Worm (Caenorhabditis elegans) whole organism, L3 larva: Measurements from ENCODE around the gene K01C8.2.

ENCODE experiments used
- ama-1 ChIP-seq: fragments of 150-350 bp; optimal IDR thresholded peaks from 2 replicates; lab custom pipeline; 2018
- daf-12 ChIP-seq: fragments of 150-350 bp; optimal IDR thresholded peaks from 2 replicates; lab custom pipeline; 2014; ENCODE audit warnings: missing biosample characterization, missing genetic modification reagents, missing genetic modification characterization
- egl-27 ChIP-seq: sonication (generic microtip); optimal IDR thresholded peaks from 4 replicates; lab custom pipeline; 2017; ENCODE audit warnings: missing biosample characterization, missing genetic modification reagents, missing genetic modification characterization
- elt-2 ChIP-seq: sonication (generic microtip); optimal IDR thresholded peaks from 2 replicates; lab custom pipeline; 2016; ENCODE audit warnings: missing genetic modification reagents, mild to moderate bottlenecking, missing genetic modification characterization, missing compliant biosample characterization
- fos-1 ChIP-seq: fragments of 150-350 bp; optimal IDR thresholded peaks from 2 replicates; lab custom pipeline; 2014; ENCODE audit warnings: missing biosample characterization, missing genetic modification characterization
- mml-1 ChIP-seq: fragments of 150-350 bp; sonication (generic microtip); optimal IDR thresholded peaks from 3 replicates; lab custom pipeline; 2014; ENCODE audit warnings: missing biosample characterization, missing genetic modification characterization
- nhr-11 ChIP-seq: fragments of 150-350 bp; optimal IDR thresholded peaks from 2 replicates; lab custom pipeline; 2014; ENCODE audit warnings: missing biosample characterization, missing genetic modification characterization
- nhr-25 ChIP-seq: sonication (generic microtip); optimal IDR thresholded peaks from 2 replicates; lab custom pipeline; 2017; ENCODE audit warnings: missing biosample characterization, missing genetic modification characterization
- pqm-1 ChIP-seq: fragments of 150-350 bp; optimal IDR thresholded peaks from 2 replicates; lab custom pipeline; 2017; ENCODE audit warnings: missing biosample characterization, missing genetic modification characterization, inconsistent platforms
- skn-1 ChIP-seq: fragments of 150-350 bp; optimal IDR thresholded peaks from 2 replicates; lab custom pipeline; 2014; ENCODE audit warnings: missing biosample characterization, missing genetic modification characterization
- snpc-4 ChIP-seq: fragments of 150-350 bp; optimal IDR thresholded peaks from 2 replicates; lab custom pipeline; 2014; ENCODE audit warnings: missing biosample characterization, missing genetic modification characterization
- tbx-2 ChIP-seq: sonication (generic microtip); optimal IDR thresholded peaks from 2 replicates; lab custom pipeline; 2016; ENCODE audit warnings: mild to moderate bottlenecking, missing genetic modification characterization, missing compliant biosample characterization
- ztf-11 ChIP-seq: fragments of 150-350 bp; optimal IDR thresholded peaks from 2 replicates; lab custom pipeline; 2014; ENCODE audit warnings: missing biosample characterization, missing genetic modification characterization

DNA sequence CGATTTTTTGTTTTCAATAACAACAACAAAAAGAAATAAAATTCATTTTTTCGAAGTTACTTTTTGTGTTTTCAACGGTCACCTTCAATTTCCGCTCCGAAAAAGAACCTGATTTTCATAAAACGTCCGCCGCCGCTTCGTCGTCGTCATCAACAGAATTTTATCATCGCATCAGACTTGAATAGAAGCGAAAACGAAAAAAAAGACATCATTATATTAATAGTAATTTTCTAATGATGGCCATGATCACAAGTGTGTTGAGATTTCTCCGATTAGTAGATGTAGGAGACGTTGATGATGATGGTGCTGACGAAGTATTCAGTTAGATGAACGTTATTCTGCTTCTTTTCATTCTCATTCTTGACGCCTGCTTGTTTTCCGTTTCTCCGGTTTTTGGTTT lies 45.3 kb downstream of the K01C8.2 start:
- TF ChIP-seq skn-1 (tag; lab: Kevin White, UChicago) (no peak), egl-27 (tag; lab: Kevin White, UChicago) (no peak), daf-12 (tag; lab: Kevin White, UChicago) (no peak), mml-1 (no peak), ama-1 (lab: Kevin White, UChicago) (no peak), elt-2 (no peak), pqm-1 (tag; lab: Kevin White, UChicago) (no peak), tbx-2 (tag; lab: Kevin White, UChicago) (no peak), ztf-11 (tag; lab: Kevin White, UChicago) (no peak), nhr-11 (tag; lab: Kevin White, UChicago) (no peak), nhr-25 (tag; lab: Kevin White, UChicago) (no peak), fos-1 (tag; lab: Kevin White, UChicago) (no peak), snpc-4 (tag; lab: Kevin White, UChicago) (no peak)
